Fruit fly (Drosophila melanogaster) whole organism, embryonic: ENCODE results near the gene CG42393.

Experiments used
- Adf1 ChIP-seq: fragments of 200-800 bp; sonication (Bioruptor generic); IDR thresholded peaks from 2 replicates; pipeline ENCODE4 v1.3.6; 2022; ENCODE audit warnings: missing biosample characterization, missing genetic modification characterization
- Antp ChIP-seq: fragments of 200-800 bp; sonication (Bioruptor generic); optimal IDR thresholded peaks from 3 replicates; lab custom pipeline; 2016; ENCODE audit warnings: missing biosample characterization, missing genetic modification characterization
- Awh ChIP-seq: fragments of 200-800 bp; sonication (Bioruptor generic); IDR thresholded peaks from 2 replicates; pipeline ENCODE4, ENCODE4 v1.3.6; 2022; ENCODE audit warnings: missing biosample characterization, missing genetic modification characterization
- CG10321 ChIP-seq: fragments of 200-800 bp; sonication (Bioruptor generic); IDR thresholded peaks from 2 replicates; pipeline ENCODE4 v1.3.6; 2022; ENCODE audit warnings: missing biosample characterization, missing genetic modification characterization
- CG10959 ChIP-seq: fragments of 200-800 bp; sonication (Bioruptor generic); IDR thresholded peaks from 2 replicates; pipeline ENCODE4 v1.3.6; 2022; ENCODE audit warnings: missing biosample characterization, missing genetic modification characterization
- CG15269 ChIP-seq: fragments of 200-800 bp; sonication (Bioruptor generic); optimal IDR thresholded peaks from 2 replicates; lab custom pipeline; 2018; ENCODE audit warnings: missing biosample characterization, mild to moderate bottlenecking, missing genetic modification characterization, moderate library complexity
- CG16813 ChIP-seq: fragments of 200-800 bp; sonication (Bioruptor generic); IDR thresholded peaks from 3 replicates; pipeline ENCODE4 v1.3.6; 2022; ENCODE audit warnings: missing biosample characterization, missing genetic modification characterization; ENCODE audit not compliant: partially characterized antibody
- CG32767 ChIP-seq: fragments of 200-800 bp; sonication (Bioruptor generic); IDR thresholded peaks from 2 replicates; pipeline ENCODE4 v1.3.6; 2022; ENCODE audit warnings: missing biosample characterization, missing genetic modification characterization
- CG32772 ChIP-seq: fragments of 200-800 bp; sonication (Bioruptor generic); IDR thresholded peaks from 2 replicates; pipeline ENCODE4 v1.3.6; 2022; ENCODE audit warnings: missing biosample characterization, missing genetic modification characterization
- CG4328 ChIP-seq: fragments of 200-800 bp; sonication (Bioruptor generic); optimal IDR thresholded peaks from 3 replicates; lab custom pipeline; 2017; ENCODE audit warnings: missing biosample characterization, missing genetic modification reagents, missing genetic modification characterization
- CG6654 ChIP-seq: fragments of 200-800 bp; sonication (Bioruptor generic); optimal IDR thresholded peaks from 2 replicates; lab custom pipeline; 2017; ENCODE audit warnings: missing biosample characterization, mild to moderate bottlenecking, missing genetic modification characterization
- Dp ChIP-seq: fragments of 200-800 bp; sonication (Bioruptor generic); optimal IDR thresholded peaks from 2 replicates; lab custom pipeline; 2018; ENCODE audit warnings: missing biosample characterization, mild to moderate bottlenecking, missing genetic modification characterization, moderate library complexity
- Elba2 ChIP-seq: fragments of 200-800 bp; sonication (Bioruptor generic); optimal IDR thresholded peaks from 3 replicates; lab custom pipeline; 2016; ENCODE audit warnings: missing biosample characterization, missing genetic modification characterization
- Ets97D ChIP-seq: fragments of 200-800 bp; sonication (Bioruptor generic); optimal IDR thresholded peaks from 3 replicates; lab custom pipeline; 2016; ENCODE audit warnings: missing biosample characterization, missing genetic modification characterization
- Hr39 ChIP-seq: fragments of >200 bp; optimal IDR thresholded peaks from 2 replicates; lab custom pipeline; 2017
- Mrtf ChIP-seq: fragments of 200-800 bp; sonication (Bioruptor generic); IDR thresholded peaks from 3 replicates; pipeline ENCODE4 v1.3.6; 2022; ENCODE audit warnings: missing biosample characterization, missing genetic modification characterization
- Poxn ChIP-seq: fragments of 200-800 bp; sonication (Bioruptor generic); IDR thresholded peaks from 2 replicates; pipeline ENCODE4 v1.3.6; 2022; ENCODE audit warnings: missing biosample characterization, missing genetic modification characterization
- Trl ChIP-seq, 3 experiments: fragments of >200 bp in 2 of 3; fragments of 200-800 bp in 1 of 3; sonication (Bioruptor generic) in 1 of 3; optimal IDR thresholded peaks; 2 replicates in 1 of 3; 3 replicates in 2 of 3; lab custom pipeline; 2016 to 2017; ENCODE audit warnings: missing biosample characterization in 1 of 3, missing genetic modification characterization in 1 of 3
- ato ChIP-seq: fragments of 200-800 bp; sonication (Bioruptor generic); IDR thresholded peaks from 2 replicates; pipeline ENCODE4 v1.3.6; 2022; ENCODE audit warnings: missing biosample characterization, missing genetic modification characterization; ENCODE audit not compliant: partially characterized antibody
- bsh ChIP-seq, 2 experiments: fragments of 200-800 bp; sonication (Bioruptor generic); optimal IDR thresholded peaks; 2 replicates each; lab custom pipeline; 2017 to 2018; ENCODE audit warnings: mild to moderate bottlenecking in 2 of 2, missing biosample characterization in 2 of 2, missing genetic modification characterization in 2 of 2, moderate library complexity in 1 of 2
- caup ChIP-seq: fragments of 200-800 bp; sonication (Bioruptor generic); optimal IDR thresholded peaks from 3 replicates; lab custom pipeline; 2017; ENCODE audit warnings: missing biosample characterization, mild to moderate bottlenecking, missing genetic modification characterization, moderate library complexity; ENCODE audit not compliant: severe bottlenecking
- crol ChIP-seq: fragments of 200-800 bp; sonication (Bioruptor generic); IDR thresholded peaks from 2 replicates; pipeline ENCODE4 v1.3.6; 2022; ENCODE audit warnings: missing biosample characterization, missing genetic modification characterization
- emc ChIP-seq: fragments of 200-800 bp; sonication (Bioruptor generic); optimal IDR thresholded peaks from 2 replicates; lab custom pipeline; 2016; ENCODE audit warnings: missing biosample characterization, missing genetic modification characterization
- eve ChIP-seq, 2 experiments: fragments of >200 bp; optimal IDR thresholded peaks; 2 replicates each; lab custom pipeline; 2017; ENCODE audit warnings: missing biosample characterization in 2 of 2, missing genetic modification characterization in 2 of 2
- ftz-f1 ChIP-seq: fragments of 200-800 bp; sonication (Bioruptor generic); optimal IDR thresholded peaks from 2 replicates; lab custom pipeline; 2016; ENCODE audit warnings: missing biosample characterization, missing genetic modification characterization
- gce ChIP-seq: fragments of 200-800 bp; sonication (Bioruptor generic); IDR thresholded peaks from 3 replicates; pipeline ENCODE4 v1.3.6; 2022; ENCODE audit warnings: missing biosample characterization, missing genetic modification characterization
- mld ChIP-seq: fragments of 200-800 bp; sonication (Bioruptor generic); IDR thresholded peaks from 3 replicates; pipeline ENCODE4 v1.3.6; 2022; ENCODE audit warnings: missing biosample characterization, missing genetic modification characterization; ENCODE audit not compliant: partially characterized antibody
- nom ChIP-seq: fragments of 200-800 bp; sonication (Bioruptor generic); optimal IDR thresholded peaks from 2 replicates; lab custom pipeline; 2017; ENCODE audit warnings: missing biosample characterization, missing genetic modification characterization, mild to moderate bottlenecking, moderate library complexity, missing genetic modification reagents
- sens ChIP-seq: fragments of 200-800 bp; sonication (Bioruptor generic); peaks from one replicate; lab custom pipeline; 2016; ENCODE audit warnings: missing biosample characterization, missing genetic modification characterization
- sisA ChIP-seq: fragments of 200-800 bp; sonication (Bioruptor generic); IDR thresholded peaks from 2 replicates; pipeline ENCODE4 v1.3.6; 2022; ENCODE audit warnings: missing biosample characterization, missing genetic modification characterization
- sug ChIP-seq: fragments of 200-800 bp; optimal IDR thresholded peaks from 2 replicates; lab custom pipeline; 2019; ENCODE audit warnings: missing biosample characterization, mild to moderate bottlenecking, missing genetic modification characterization, moderate library complexity
- tin ChIP-seq: fragments of 200-800 bp; sonication (Bioruptor generic); optimal IDR thresholded peaks from 3 replicates; lab custom pipeline; 2016; ENCODE audit warnings: missing biosample characterization, missing genetic modification characterization
- tll ChIP-seq, 2 experiments: fragments of 200-800 bp in 1 of 2; fragments of >200 bp in 1 of 2; sonication (Bioruptor generic) in 1 of 2; optimal IDR thresholded peaks; 2 replicates each; lab custom pipeline; 2017 to 2019; ENCODE audit warnings: missing biosample characterization in 2 of 2, missing genetic modification characterization in 2 of 2, mild to moderate bottlenecking in 1 of 2, moderate library complexity in 1 of 2
- zfh2 ChIP-seq: fragments of 200-800 bp; sonication (Bioruptor generic); optimal IDR thresholded peaks from 2 replicates; lab custom pipeline; 2016; ENCODE audit warnings: missing biosample characterization, missing genetic modification characterization

The CG42393 gene

dm6 chr3L:18070050-18070449 is 27.5 kb downstream of the CG42393 start, which contains the start of gene CG44006:
Gene CG44006, minus strand, starts transcription at chr3L:18070150.
- TF ChIP-seq nom (GFP tag; lab: Kevin White, UChicago): peak; percentile 4
- no peak for TF ChIP-seq emc (GFP tag; lab: Kevin White, UChicago)
- no peak for TF ChIP-seq crol
- peak in 1 of 2 experiments; percentile 7 for TF ChIP-seq Trl (optimal IDR thresholded peaks at IDR 0.05; lab: Kevin White, UChicago)
- TF ChIP-seq Trl (GFP tag; optimal IDR thresholded peaks at IDR 0.05; lab: Kevin White, UChicago): no peak

dm6 chr3L:18072023-18072422 is 29.5 kb downstream of the CG42393 start, which contains the start of gene CG44005:
Gene CG44005, minus strand, starts transcription at chr3L:18072123.
- TF ChIP-seq tll (GFP tag; optimal IDR thresholded peaks at IDR 0.05; lab: Kevin White, UChicago) (no peak), sisA (GFP tag; lab: Robert Waterston, UW) (no peak), caup (GFP tag; lab: Kevin White, UChicago) (no peak), CG10959 (GFP tag; lab: Robert Waterston, UW) (no peak), Adf1 (GFP tag; lab: Robert Waterston, UW) (no peak), eve (GFP tag; optimal IDR thresholded peaks at IDR 0.05; lab: Kevin White, UChicago) (no peak), Elba2 (GFP tag; lab: Kevin White, UChicago) (no peak), Ets97D (GFP tag; lab: Kevin White, UChicago) (no peak), CG16813 (GFP tag; lab: Robert Waterston, UW) (no peak), ftz-f1 (no peak)

dm6 chr3L:18073559-18074134 is 31.1 kb downstream of the CG42393 start, which contains the start of gene CG44004:
Gene CG44004, minus strand, starts transcription at chr3L:18073863.
- TF ChIP-seq sens (GFP tag; lab: Kevin White, UChicago): peak; percentile 11
- no peak for TF ChIP-seq CG32767
- TF ChIP-seq nom (GFP tag; lab: Kevin White, UChicago): peak; percentile 66
- no peak for TF ChIP-seq zfh2 (GFP tag; lab: Kevin White, UChicago)

dm6 chr3L:18074988-18075387 is 32.5 kb downstream of the CG42393 start:
- TF ChIP-seq tin (GFP tag; lab: Kevin White, UChicago): no peak
- TF ChIP-seq Mrtf (GFP tag; lab: Robert Waterston, UW): no peak
- TF ChIP-seq CG4328: no peak
- no peak for TF ChIP-seq sug (tag; lab: Kevin White, UChicago)
- TF ChIP-seq CG32767: no peak
- TF ChIP-seq gce (GFP tag; lab: Robert Waterston, UW): no peak
- no peak for TF ChIP-seq CG32772 (GFP tag; lab: Robert Waterston, UW)
- no peak for TF ChIP-seq Awh (GFP tag; lab: Robert Waterston, UW)
- TF ChIP-seq ato (GFP tag; lab: Robert Waterston, UW): no peak
- no peak for TF ChIP-seq Hr39
- TF ChIP-seq nom (GFP tag; lab: Kevin White, UChicago): peak; percentile 33
- TF ChIP-seq Antp (GFP tag; lab: Kevin White, UChicago): no peak
- TF ChIP-seq CG6654 (GFP tag; lab: Kevin White, UChicago): no peak
- no peak for TF ChIP-seq Ets97D (GFP tag; lab: Kevin White, UChicago)
- no peak for TF ChIP-seq Dp
- no peak for TF ChIP-seq mld (GFP tag; lab: Robert Waterston, UW)
- TF ChIP-seq bsh (GFP tag; optimal IDR thresholded peaks at IDR 0.05; lab: Kevin White, UChicago): peak in 1 of 2 experiments; percentile 14
- TF ChIP-seq CG15269 (tag; lab: Kevin White, UChicago): no peak
- no peak for TF ChIP-seq Poxn (GFP tag; lab: Robert Waterston, UW)
- TF ChIP-seq ftz-f1: no peak
- TF ChIP-seq Trl (optimal IDR thresholded peaks at IDR 0.05; lab: Kevin White, UChicago): peak in 1 of 2 experiments; percentile 3
- no peak for TF ChIP-seq Trl (GFP tag; optimal IDR thresholded peaks at IDR 0.05; lab: Kevin White, UChicago)
- no peak for TF ChIP-seq CG10321
